Fruit fly (Drosophila melanogaster) S2 (cell line): ENCODE results near the gene Tim13.

ENCODE experiments used
- CG8478 ChIP-seq: fragments of >200 bp; optimal IDR thresholded peaks from 2 replicates; lab custom pipeline; 2018
- CTCF ChIP-seq, 2 experiments: fragments of >200 bp; optimal IDR thresholded peaks; 2 replicates each; lab custom pipeline; 2018

DNA sequence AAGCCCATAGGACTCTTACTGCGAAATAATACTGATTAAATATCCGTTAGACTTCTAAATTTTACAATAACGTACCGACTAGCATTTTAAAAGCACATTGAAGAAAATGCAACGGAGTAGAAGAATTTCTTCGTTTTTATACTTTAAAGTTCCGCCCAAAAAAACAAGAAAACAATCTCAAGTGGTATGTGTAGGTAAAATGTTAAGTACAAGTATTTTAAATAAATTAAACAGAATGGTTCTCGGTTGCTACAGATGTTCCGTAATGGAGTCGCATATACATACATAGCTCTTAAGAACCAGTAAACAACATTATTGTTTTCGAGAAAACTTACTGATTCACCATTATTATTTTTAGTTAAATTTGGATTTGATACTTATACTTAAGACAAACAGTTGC is 2.2 kb downstream of the Tim13 start, which contains the start of gene Muc68D:
- TF ChIP-seq CG8478 (lab: Kevin White, UChicago), result no peak
- no peak for TF ChIP-seq CTCF (optimal IDR thresholded peaks at IDR 0.05; lab: Kevin White, UChicago)
